Fruit fly (Drosophila melanogaster): ENCODE measurements around the gene Taf12L.

The Taf12L gene

dm6 chr2L:4701385-4701784 lies at the start of gene Taf12L:
Gene Taf12L (minus strand): TSS chr2L:4701485.
- TF ChIP-seq CG8478 (optimal IDR thresholded peaks at IDR 0.05) (no peak), CTCF (optimal IDR thresholded peaks at IDR 0.05) (no peak)

dm6 chr2L:4734358-4734757 lies 33.1 kb upstream of the Taf12L start, which contains the start of gene CG15631:
Gene CG15631 (minus strand): TSS chr2L:4734458.
- TF ChIP-seq CG8478 (optimal IDR thresholded peaks at IDR 0.05), result no peak
- TF ChIP-seq CTCF (optimal IDR thresholded peaks at IDR 0.05), result no peak

dm6 chr2L:4726021-4726420 lies 24.7 kb upstream of the Taf12L start:
- TF ChIP-seq CG8478 (optimal IDR thresholded peaks at IDR 0.05) (no peak), CTCF (optimal IDR thresholded peaks at IDR 0.05) (peak; percentile 79 to 84)

- no peak for TF ChIP-seq CG8478 (optimal IDR thresholded peaks at IDR 0.05)
- TF ChIP-seq CTCF (optimal IDR thresholded peaks at IDR 0.05), result no peak
Observed at dm6 chr2L:4698837-4699236, 2.4 kb downstream of the Taf12L start.

dm6 chr2L:4694421-4694820 lies 6.9 kb downstream of the Taf12L start, which contains the start of gene dcma:
Gene dcma (plus strand): TSS chr2L:4694721.
- TF ChIP-seq CTCF (optimal IDR thresholded peaks at IDR 0.05) (no peak), CG8478 (optimal IDR thresholded peaks at IDR 0.05) (no peak)

dm6 chr2L:4690602-4691001 lies 10.7 kb downstream of the Taf12L start, which contains the start of gene CG3251:
Gene CG3251 (minus strand): TSS chr2L:4690702.
- TF ChIP-seq CG8478 (optimal IDR thresholded peaks at IDR 0.05) (no peak), CTCF (optimal IDR thresholded peaks at IDR 0.05) (no peak)

dm6 chr2L:4687211-4687610 lies 14.1 kb downstream of the Taf12L start, which contains the start of gene Elba3:
Gene Elba3 (plus strand): TSS chr2L:4687511.
- no peak for TF ChIP-seq CTCF (optimal IDR thresholded peaks at IDR 0.05)
- TF ChIP-seq CG8478 (optimal IDR thresholded peaks at IDR 0.05), result no peak

- TF ChIP-seq CG8478 (optimal IDR thresholded peaks at IDR 0.05) (no peak), CTCF (optimal IDR thresholded peaks at IDR 0.05) (no peak)
Observed at dm6 chr2L:4684361-4684760, 16.9 kb downstream of the Taf12L start, which contains the start of gene Elba1. Gene Elba1 (minus strand): TSS chr2L:4684461.

dm6 chr2L:4682377-4682776 lies 18.9 kb downstream of the Taf12L start, which contains the start of gene CG11929:
Gene CG11929 (plus strand): TSS chr2L:4682677.
- TF ChIP-seq CG8478 (optimal IDR thresholded peaks at IDR 0.05) (no peak), CTCF (optimal IDR thresholded peaks at IDR 0.05) (no peak)

- TF ChIP-seq CTCF (optimal IDR thresholded peaks at IDR 0.05), result peak; percentile 54 to 76
- TF ChIP-seq CG8478 (optimal IDR thresholded peaks at IDR 0.05), result no peak
Observed at dm6 chr2L:4660932-4661331, 40.4 kb downstream of the Taf12L start.
